Fruit fly (Drosophila melanogaster): ENCODE results near the gene gammaCOP.
A peak's percentile ranks its signal among the peaks of the same experiment; 100 is the strongest.

gammaCOP gene

dm6 chr3R:31571885-31572292 lies at the start of gene gammaCOP:
Gene gammaCOP (plus strand): TSS chr3R:31572143.
- no peak for TF ChIP-seq noc (tag; optimal IDR thresholded peaks at IDR 0.05)

dm6 chr3R:31527875-31528274 lies 44.1 kb upstream of the gammaCOP start:
- no peak for TF ChIP-seq noc (tag; optimal IDR thresholded peaks at IDR 0.05)

dm6 chr3R:31541915-31542314 lies 30.0 kb upstream of the gammaCOP start:
- TF ChIP-seq noc (tag; optimal IDR thresholded peaks at IDR 0.05), result no peak

- no peak for TF ChIP-seq noc (tag; optimal IDR thresholded peaks at IDR 0.05)
Observed at dm6 chr3R:31542721-31543120, 29.2 kb upstream of the gammaCOP start, which contains the start of gene nyo. Gene nyo (plus strand): TSS chr3R:31543032.

- no peak for TF ChIP-seq noc (tag; optimal IDR thresholded peaks at IDR 0.05)
Observed at dm6 chr3R:31548766-31549510, 23.0 kb upstream of the gammaCOP start.

- no peak for TF ChIP-seq noc (tag; optimal IDR thresholded peaks at IDR 0.05)
Observed at dm6 chr3R:31550910-31551309, 21.0 kb upstream of the gammaCOP start.

- no peak for TF ChIP-seq noc (tag; optimal IDR thresholded peaks at IDR 0.05)
Observed at dm6 chr3R:31558720-31559280, 13.1 kb upstream of the gammaCOP start.

dm6 chr3R:31559781-31560180 lies 12.2 kb upstream of the gammaCOP start:
- TF ChIP-seq noc (tag; optimal IDR thresholded peaks at IDR 0.05), result no peak

- TF ChIP-seq noc (tag; optimal IDR thresholded peaks at IDR 0.05), result no peak
Observed at dm6 chr3R:31564164-31564563, 7.8 kb upstream of the gammaCOP start.

- no peak for TF ChIP-seq noc (tag; optimal IDR thresholded peaks at IDR 0.05)
Observed at dm6 chr3R:31564588-31564987, 7.4 kb upstream of the gammaCOP start.

- TF ChIP-seq noc (tag; optimal IDR thresholded peaks at IDR 0.05), result no peak
Observed at dm6 chr3R:31565738-31566137, 6.2 kb upstream of the gammaCOP start.

dm6 chr3R:31566738-31567137 lies 5.2 kb upstream of the gammaCOP start:
- TF ChIP-seq noc (tag; optimal IDR thresholded peaks at IDR 0.05), result no peak

- no peak for TF ChIP-seq noc (tag; optimal IDR thresholded peaks at IDR 0.05)
Observed at dm6 chr3R:31577351-31577750, 5.4 kb downstream of the gammaCOP start.

dm6 chr3R:31580032-31580431 lies 8.1 kb downstream of the gammaCOP start:
- no peak for TF ChIP-seq noc (tag; optimal IDR thresholded peaks at IDR 0.05)

dm6 chr3R:31580586-31580994 lies 8.6 kb downstream of the gammaCOP start, which contains the start of the genes pygo and rod:
Gene pygo (minus strand): TSS chr3R:31580699.
Gene rod (plus strand): TSS chr3R:31580951.
- no peak for TF ChIP-seq noc (tag; optimal IDR thresholded peaks at IDR 0.05)

- peak; percentile 100 for TF ChIP-seq noc (tag; optimal IDR thresholded peaks at IDR 0.05)
Observed at dm6 chr3R:31588374-31588773, 16.4 kb downstream of the gammaCOP start, which contains the start of gene CG1635. Gene CG1635 (plus strand): TSS chr3R:31588673.

- no peak for TF ChIP-seq noc (tag; optimal IDR thresholded peaks at IDR 0.05)
Observed at dm6 chr3R:31590281-31590680, 18.3 kb downstream of the gammaCOP start, which contains the start of gene CG1638. Gene CG1638 (plus strand): TSS chr3R:31590581.
